Worm (Caenorhabditis elegans): ENCODE measurements around the gene F28F9.2.

ce11 chrIV:3864944-3865343 is 25.4 kb downstream of the F28F9.2 start, which contains the start of gene aat-8:
- TF ChIP-seq nhr-237 (tag; optimal IDR thresholded peaks at IDR 0.05) (no peak), snpc-4 (tag; optimal IDR thresholded peaks at IDR 0.05) (no peak), nhr-11 (tag; optimal IDR thresholded peaks at IDR 0.05) (no peak), lin-39 (tag; optimal IDR thresholded peaks at IDR 0.05) (no peak), unc-39 (tag; optimal IDR thresholded peaks at IDR 0.05) (no peak), aly-2 (tag; optimal IDR thresholded peaks at IDR 0.05) (no peak), elt-1 (tag; optimal IDR thresholded peaks at IDR 0.05) (no peak), R02D3.7 (tag; optimal IDR thresholded peaks at IDR 0.05) (no peak), mdl-1 (tag; optimal IDR thresholded peaks at IDR 0.05) (no peak)
